Fruit fly (Drosophila melanogaster): ENCODE data around the gene Cp7Fb.

Gene Cp7Fb

dm6 chrX:8501374-8501773 is 27.7 kb downstream of the Cp7Fb start (continued):
- TF ChIP-seq sr (GFP tag; IDR thresholded peaks at IDR 0.05) (no peak), CG10209 (GFP tag; optimal IDR thresholded peaks at IDR 0.05) (no peak), CG7271 (tag; optimal IDR thresholded peaks at IDR 0.05) (no peak), nau (GFP tag; optimal IDR thresholded peaks at IDR 0.05) (no peak), CG4328 (GFP tag; optimal IDR thresholded peaks at IDR 0.05) (no peak), dmrt99B (tag; optimal IDR thresholded peaks at IDR 0.05) (no peak), Hmx (GFP tag; optimal IDR thresholded peaks at IDR 0.05) (no peak), lbe (GFP tag; optimal IDR thresholded peaks at IDR 0.05) (no peak), phol (tag; optimal IDR thresholded peaks at IDR 0.05) (no peak), Ets65A (GFP tag) (peak; percentile 13), CG7357 (GFP tag; IDR thresholded peaks at IDR 0.05) (no peak), CG10462 (GFP tag; optimal IDR thresholded peaks at IDR 0.05) (no peak), CG1024 (GFP tag; IDR thresholded peaks at IDR 0.05) (no peak), CG7372 (GFP tag; IDR thresholded peaks at IDR 0.05) (peak; percentile 76), CTCF (GFP tag; optimal IDR thresholded peaks at IDR 0.05) (no peak), Side (GFP tag; optimal IDR thresholded peaks at IDR 0.05) (no peak), sens (GFP tag) (peak; percentile 49), CG10147 (GFP tag; optimal IDR thresholded peaks at IDR 0.05) (no peak), CG30431 (GFP tag; optimal IDR thresholded peaks at IDR 0.05) (no peak), odd (GFP tag; optimal IDR thresholded peaks at IDR 0.05) (no peak), so (GFP tag; IDR thresholded peaks at IDR 0.05) (no peak), shn (GFP tag; optimal IDR thresholded peaks at IDR 0.05) (no peak)

DNA sequence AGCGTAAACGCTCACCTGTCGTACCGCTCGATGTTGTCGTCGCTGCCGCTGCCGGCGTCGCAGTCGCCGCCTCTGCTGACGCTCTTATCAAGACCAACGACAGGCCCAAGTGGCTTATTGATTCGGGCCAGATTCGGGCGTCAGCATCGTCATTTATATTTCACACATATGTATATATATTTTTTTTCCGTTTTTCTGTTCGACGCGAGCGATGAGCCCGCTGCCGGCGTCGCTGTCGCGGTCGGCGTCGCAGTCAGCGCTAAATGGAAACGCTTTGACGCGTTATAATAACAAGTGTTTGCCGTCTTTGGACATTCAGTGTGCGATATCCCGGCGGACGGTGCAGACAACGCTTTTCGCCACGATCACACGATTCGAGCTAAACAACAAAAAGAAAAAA is 28.4 kb downstream of the Cp7Fb start:
- no peak for TF ChIP-seq fd102C (GFP tag; optimal IDR thresholded peaks at IDR 0.05)
- no peak for TF ChIP-seq cato (GFP tag; optimal IDR thresholded peaks at IDR 0.05; ENCODE audit: borderline replicate concordance)
- no peak for TF ChIP-seq gt (GFP tag; IDR thresholded peaks at IDR 0.05)
- no peak for TF ChIP-seq sima (GFP tag; optimal IDR thresholded peaks at IDR 0.05)
- TF ChIP-seq Deaf1 (tag; optimal IDR thresholded peaks at IDR 0.05), result peak; percentile 71
- TF ChIP-seq CG1603 (tag; optimal IDR thresholded peaks at IDR 0.05), result no peak
- TF ChIP-seq chinmo (GFP tag; IDR thresholded peaks at IDR 0.05; ENCODE audit: partially characterized antibody), result peak; percentile 62; the same call in 1 of the 4 replicates
- no peak for TF ChIP-seq Blimp-1 (GFP tag; optimal IDR thresholded peaks at IDR 0.05)
- TF ChIP-seq CG14050 (GFP tag; IDR thresholded peaks at IDR 0.05), result no peak
- TF ChIP-seq CG10543 (GFP tag; optimal IDR thresholded peaks at IDR 0.05), result no peak
- TF ChIP-seq CG17802 (tag; optimal IDR thresholded peaks at IDR 0.05), result no peak
- peak; percentile 4 for TF ChIP-seq Med (GFP tag)
- no peak for TF ChIP-seq pho (GFP tag; optimal IDR thresholded peaks at IDR 0.05)
- TF ChIP-seq grn (GFP tag; optimal IDR thresholded peaks at IDR 0.05), result no peak
- TF ChIP-seq CG14667 (GFP tag; IDR thresholded peaks at IDR 0.05), result no peak
- TF ChIP-seq CG9797 (GFP tag; optimal IDR thresholded peaks at IDR 0.05), result no peak
- no peak for TF ChIP-seq Dek (tag; optimal IDR thresholded peaks at IDR 0.05)
- no peak for TF ChIP-seq Mrtf (GFP tag; IDR thresholded peaks at IDR 0.05)
- no peak for TF ChIP-seq Fer1 (GFP tag; optimal IDR thresholded peaks at IDR 0.05)
- no peak for TF ChIP-seq CG17568 (GFP tag; optimal IDR thresholded peaks at IDR 0.05)
- no peak for TF ChIP-seq CG17328 (GFP tag; IDR thresholded peaks at IDR 0.05)
- TF ChIP-seq CG7271 (tag; optimal IDR thresholded peaks at IDR 0.05), result no peak
- no peak for TF ChIP-seq CG15514 (GFP tag; optimal IDR thresholded peaks at IDR 0.05)
- TF ChIP-seq CG15479 (GFP tag; optimal IDR thresholded peaks at IDR 0.05), result no peak
- no peak for TF ChIP-seq CG7928 (GFP tag; optimal IDR thresholded peaks at IDR 0.05)
- peak; percentile 14 for TF ChIP-seq sug (tag; optimal IDR thresholded peaks at IDR 0.05)
- TF ChIP-seq hbn (GFP tag; IDR thresholded peaks at IDR 0.05; ENCODE audit: partially characterized antibody), result no peak
- TF ChIP-seq Dref (GFP tag; IDR thresholded peaks at IDR 0.05), result no peak
- TF ChIP-seq Adf1 (GFP tag; IDR thresholded peaks at IDR 0.05), result peak; percentile 97
- TF ChIP-seq ken (GFP tag; IDR thresholded peaks at IDR 0.05), result no peak
- no peak for TF ChIP-seq CG16813 (GFP tag; IDR thresholded peaks at IDR 0.05; ENCODE audit: partially characterized antibody)
- no peak for TF ChIP-seq CG10654 (GFP tag; optimal IDR thresholded peaks at IDR 0.05)

All from whole organism, embryonic.